Fruit fly (Drosophila melanogaster) whole organism, embryonic: ENCODE data around the gene CG34451.

ENCODE experiments used
- BtbVII ChIP-seq: fragments of 200-800 bp; sonication (Bioruptor generic); optimal IDR thresholded peaks from 3 replicates; lab custom pipeline; 2017; ENCODE audit warnings: missing biosample characterization, mild to moderate bottlenecking, missing genetic modification characterization
- CG1024 ChIP-seq: fragments of 200-800 bp; sonication (Bioruptor generic); IDR thresholded peaks from 2 replicates; pipeline ENCODE4 v1.3.6; 2022; ENCODE audit warnings: missing biosample characterization, missing genetic modification characterization
- CG10274 ChIP-seq: fragments of 200-800 bp; sonication (Bioruptor generic); optimal IDR thresholded peaks from 3 replicates; lab custom pipeline; 2017; ENCODE audit warnings: missing biosample characterization, mild to moderate bottlenecking, missing genetic modification characterization
- CG10654 ChIP-seq: fragments of 200-800 bp; sonication (Bioruptor generic); optimal IDR thresholded peaks from 2 replicates; lab custom pipeline; 2016; ENCODE audit warnings: missing biosample characterization, missing genetic modification characterization
- CG11085 ChIP-seq: fragments of 200-800 bp; sonication (Bioruptor generic); IDR thresholded peaks from 2 replicates; pipeline ENCODE4 v1.3.6; 2022; ENCODE audit warnings: missing biosample characterization, missing genetic modification characterization
- CG12071 ChIP-seq: fragments of 200-800 bp; sonication (Bioruptor generic); optimal IDR thresholded peaks from 3 replicates; lab custom pipeline; 2018; ENCODE audit warnings: missing biosample characterization, mild to moderate bottlenecking, missing genetic modification characterization
- CG1233 ChIP-seq: fragments of 200-800 bp; sonication (Bioruptor generic); optimal IDR thresholded peaks from 4 replicates; lab custom pipeline; 2018; ENCODE audit warnings: missing biosample characterization, mild to moderate bottlenecking, missing genetic modification characterization
- CG12942 ChIP-seq: fragments of 200-800 bp; sonication (Bioruptor generic); optimal IDR thresholded peaks from 3 replicates; lab custom pipeline; 2016; ENCODE audit warnings: missing biosample characterization, missing genetic modification characterization
- CG13894 ChIP-seq: fragments of 200-800 bp; sonication (Bioruptor generic); optimal IDR thresholded peaks from 3 replicates; lab custom pipeline; 2018; ENCODE audit warnings: missing biosample characterization, mild to moderate bottlenecking, missing genetic modification characterization, moderate library complexity
- CG14014 ChIP-seq: fragments of 200-800 bp; sonication (Bioruptor generic); IDR thresholded peaks from 2 replicates; pipeline ENCODE4 v1.3.6; 2022; ENCODE audit warnings: missing biosample characterization, missing genetic modification characterization
- CG16779 ChIP-seq: fragments of 200-800 bp; sonication (Bioruptor generic); IDR thresholded peaks from 2 replicates; pipeline ENCODE4 v1.3.6; 2022; ENCODE audit warnings: missing biosample characterization, missing genetic modification characterization
- CG16815 ChIP-seq: fragments of 200-800 bp; sonication (Bioruptor generic); optimal IDR thresholded peaks from 3 replicates; lab custom pipeline; 2017; ENCODE audit warnings: missing biosample characterization, mild to moderate bottlenecking, missing genetic modification characterization
- CG17385 ChIP-seq: fragments of 200-800 bp; sonication (Bioruptor generic); optimal IDR thresholded peaks from 3 replicates; lab custom pipeline; 2018; ENCODE audit warnings: missing biosample characterization, mild to moderate bottlenecking, missing genetic modification characterization
- CG17912 ChIP-seq: fragments of 200-800 bp; sonication (Bioruptor generic); optimal IDR thresholded peaks from 2 replicates; lab custom pipeline; 2018; ENCODE audit warnings: missing biosample characterization, mild to moderate bottlenecking, missing genetic modification characterization
- CG18476 ChIP-seq: fragments of 200-800 bp; sonication (Bioruptor generic); optimal IDR thresholded peaks from 2 replicates; lab custom pipeline; 2016; ENCODE audit warnings: missing biosample characterization, mild to moderate bottlenecking, missing genetic modification characterization
- CG18764 ChIP-seq: fragments of 200-800 bp; sonication (Bioruptor generic); optimal IDR thresholded peaks from 3 replicates; lab custom pipeline; 2016; ENCODE audit warnings: missing biosample characterization, missing genetic modification characterization
- CG31441 ChIP-seq: fragments of 200-800 bp; sonication (Bioruptor generic); IDR thresholded peaks from 2 replicates; pipeline ENCODE4 v1.3.6; 2022; ENCODE audit warnings: missing biosample characterization, missing genetic modification characterization
- CG32532 ChIP-seq: fragments of 200-800 bp; sonication (Bioruptor generic); IDR thresholded peaks from 2 replicates; pipeline ENCODE4 v1.3.6; 2022; ENCODE audit warnings: missing biosample characterization, missing genetic modification characterization
- CG3838 ChIP-seq: fragments of 200-800 bp; sonication (Bioruptor generic); optimal IDR thresholded peaks from 3 replicates; lab custom pipeline; 2016; ENCODE audit warnings: missing biosample characterization, missing genetic modification characterization
- CG4854 ChIP-seq: fragments of 200-800 bp; sonication (Bioruptor generic); optimal IDR thresholded peaks from 2 replicates; lab custom pipeline; 2016; ENCODE audit warnings: missing biosample characterization, missing genetic modification characterization, inconsistent platforms
- CG6175 ChIP-seq: fragments of 200-800 bp; sonication (Bioruptor generic); IDR thresholded peaks from 3 replicates; pipeline ENCODE4 v1.3.6; 2022; ENCODE audit warnings: missing biosample characterization, missing genetic modification characterization
- CG7372 ChIP-seq: fragments of 200-800 bp; sonication (Bioruptor generic); IDR thresholded peaks from 2 replicates; pipeline ENCODE4 v1.3.6; 2022; ENCODE audit warnings: missing biosample characterization, missing genetic modification characterization
- CG7839 ChIP-seq: fragments of 200-800 bp; sonication (Bioruptor generic); optimal IDR thresholded peaks from 3 replicates; lab custom pipeline; 2018; ENCODE audit warnings: missing biosample characterization, mild to moderate bottlenecking, missing genetic modification characterization, moderate library complexity
- CG8388 ChIP-seq: fragments of 200-800 bp; sonication (Bioruptor generic); optimal IDR thresholded peaks from 2 replicates; lab custom pipeline; 2019; ENCODE audit warnings: missing biosample characterization, mild to moderate bottlenecking, missing genetic modification characterization, moderate library complexity
- CTCF ChIP-seq: fragments of 200-800 bp; sonication (Bioruptor generic); optimal IDR thresholded peaks from 2 replicates; lab custom pipeline; 2017; ENCODE audit warnings: missing biosample characterization, mild to moderate bottlenecking, missing genetic modification characterization, moderate library complexity
- CrebB ChIP-seq: fragments of 200-800 bp; sonication (Bioruptor generic); optimal IDR thresholded peaks from 3 replicates; lab custom pipeline; 2018; ENCODE audit warnings: missing biosample characterization, mild to moderate bottlenecking, missing genetic modification characterization
- Dad ChIP-seq: fragments of 200-800 bp; sonication (Bioruptor generic); optimal IDR thresholded peaks from 3 replicates; lab custom pipeline; 2016; ENCODE audit warnings: missing biosample characterization, missing genetic modification characterization
- Deaf1 ChIP-seq: fragments of 200-800 bp; optimal IDR thresholded peaks from 3 replicates; lab custom pipeline; 2019; ENCODE audit warnings: missing biosample characterization, mild to moderate bottlenecking, missing genetic modification characterization, moderate library complexity
- Dip2 ChIP-seq: fragments of 200-800 bp; sonication (Bioruptor generic); IDR thresholded peaks from 2 replicates; pipeline ENCODE4 v1.3.6; 2022; ENCODE audit warnings: missing biosample characterization, missing genetic modification characterization
- HLH3B ChIP-seq: fragments of 200-800 bp; sonication (Bioruptor generic); IDR thresholded peaks from 2 replicates; pipeline ENCODE4 v1.3.6; 2022; ENCODE audit warnings: missing biosample characterization, missing genetic modification characterization
- Hmr ChIP-seq: fragments of 200-800 bp; sonication (Bioruptor generic); optimal IDR thresholded peaks from 3 replicates; lab custom pipeline; 2017; ENCODE audit warnings: mild to moderate bottlenecking, missing biosample characterization, missing genetic modification reagents, missing genetic modification characterization
- Hr39 ChIP-seq: fragments of >200 bp; optimal IDR thresholded peaks from 2 replicates; lab custom pipeline; 2017
- Meics ChIP-seq: fragments of 200-800 bp; sonication (Bioruptor generic); optimal IDR thresholded peaks from 2 replicates; lab custom pipeline; 2017; ENCODE audit warnings: missing biosample characterization, mild to moderate bottlenecking, missing genetic modification characterization
- Taf1 ChIP-seq: fragments of 200-800 bp; sonication (Bioruptor generic); IDR thresholded peaks from 2 replicates; pipeline ENCODE4 v1.3.6; 2022; ENCODE audit warnings: missing biosample characterization, missing genetic modification characterization
- bowl ChIP-seq: fragments of 200-800 bp; sonication (Bioruptor generic); IDR thresholded peaks from 2 replicates; pipeline ENCODE4 v1.3.6; 2022; ENCODE audit warnings: missing biosample characterization, missing genetic modification characterization
- ci ChIP-seq: fragments of 200-800 bp; sonication (Bioruptor generic); IDR thresholded peaks from 3 replicates; pipeline ENCODE4 v1.3.6; 2022; ENCODE audit warnings: missing biosample characterization, missing genetic modification characterization
- da ChIP-seq: fragments of 200-800 bp; sonication (Bioruptor generic); optimal IDR thresholded peaks from 2 replicates; lab custom pipeline; 2016; ENCODE audit warnings: missing biosample characterization, missing genetic modification characterization
- disco-r ChIP-seq: fragments of 200-800 bp; sonication (Bioruptor generic); optimal IDR thresholded peaks from 2 replicates; lab custom pipeline; 2016; ENCODE audit warnings: missing biosample characterization, missing genetic modification characterization
- dpn ChIP-seq, 2 experiments: fragments of 200-800 bp; sonication (Bioruptor generic); optimal IDR thresholded peaks; 3 replicates each; lab custom pipeline; 2016; ENCODE audit warnings: missing biosample characterization in 2 of 2, missing genetic modification characterization in 2 of 2
- exex ChIP-seq: fragments of 200-800 bp; sonication (Bioruptor generic); optimal IDR thresholded peaks from 4 replicates; lab custom pipeline; 2018; ENCODE audit warnings: missing biosample characterization, mild to moderate bottlenecking, missing genetic modification characterization, moderate library complexity
- eyg ChIP-seq: fragments of 200-800 bp; sonication (Bioruptor generic); optimal IDR thresholded peaks from 3 replicates; lab custom pipeline; 2016; ENCODE audit warnings: missing biosample characterization, missing genetic modification characterization
- kah ChIP-seq: fragments of 200-800 bp; sonication (Bioruptor generic); optimal IDR thresholded peaks from 2 replicates; lab custom pipeline; 2018; ENCODE audit warnings: missing biosample characterization, mild to moderate bottlenecking, missing genetic modification characterization
- odd ChIP-seq: fragments of 200-800 bp; sonication (Bioruptor generic); optimal IDR thresholded peaks from 2 replicates; lab custom pipeline; 2017; ENCODE audit warnings: missing biosample characterization, mild to moderate bottlenecking, missing genetic modification characterization
- org-1 ChIP-seq: fragments of 200-800 bp; sonication (Bioruptor generic); optimal IDR thresholded peaks from 2 replicates; lab custom pipeline; 2017; ENCODE audit warnings: missing biosample characterization, missing genetic modification characterization
- pb ChIP-seq: fragments of 200-800 bp; sonication (Bioruptor generic); optimal IDR thresholded peaks from 3 replicates; lab custom pipeline; 2016; ENCODE audit warnings: missing biosample characterization, missing genetic modification characterization
- pum ChIP-seq: fragments of 200-800 bp; sonication (Bioruptor generic); optimal IDR thresholded peaks from 2 replicates; lab custom pipeline; 2016; ENCODE audit warnings: missing biosample characterization, missing genetic modification characterization
- pzg ChIP-seq: fragments of 200-800 bp; sonication (Bioruptor generic); optimal IDR thresholded peaks from 3 replicates; lab custom pipeline; 2018; ENCODE audit warnings: missing biosample characterization, mild to moderate bottlenecking, missing genetic modification characterization, moderate library complexity
- repo ChIP-seq: fragments of 200-800 bp; sonication (Bioruptor generic); optimal IDR thresholded peaks from 2 replicates; lab custom pipeline; 2016; ENCODE audit warnings: missing biosample characterization, missing genetic modification characterization
- shn ChIP-seq: fragments of 200-800 bp; sonication (Bioruptor generic); optimal IDR thresholded peaks from 3 replicates; lab custom pipeline; 2016; ENCODE audit warnings: missing biosample characterization, missing genetic modification characterization
- sisA ChIP-seq: fragments of 200-800 bp; sonication (Bioruptor generic); IDR thresholded peaks from 2 replicates; pipeline ENCODE4 v1.3.6; 2022; ENCODE audit warnings: missing biosample characterization, missing genetic modification characterization
- ttk ChIP-seq: fragments of 200-800 bp; sonication (Bioruptor generic); IDR thresholded peaks from 2 replicates; pipeline ENCODE4 v2.1.2; 2022; ENCODE audit warnings: missing biosample characterization, missing genetic modification characterization
- wek ChIP-seq: fragments of 200-800 bp; sonication (Bioruptor generic); optimal IDR thresholded peaks from 3 replicates; lab custom pipeline; 2018; ENCODE audit warnings: missing biosample characterization, mild to moderate bottlenecking, missing genetic modification characterization, moderate library complexity

The CG34451 gene

DNA sequence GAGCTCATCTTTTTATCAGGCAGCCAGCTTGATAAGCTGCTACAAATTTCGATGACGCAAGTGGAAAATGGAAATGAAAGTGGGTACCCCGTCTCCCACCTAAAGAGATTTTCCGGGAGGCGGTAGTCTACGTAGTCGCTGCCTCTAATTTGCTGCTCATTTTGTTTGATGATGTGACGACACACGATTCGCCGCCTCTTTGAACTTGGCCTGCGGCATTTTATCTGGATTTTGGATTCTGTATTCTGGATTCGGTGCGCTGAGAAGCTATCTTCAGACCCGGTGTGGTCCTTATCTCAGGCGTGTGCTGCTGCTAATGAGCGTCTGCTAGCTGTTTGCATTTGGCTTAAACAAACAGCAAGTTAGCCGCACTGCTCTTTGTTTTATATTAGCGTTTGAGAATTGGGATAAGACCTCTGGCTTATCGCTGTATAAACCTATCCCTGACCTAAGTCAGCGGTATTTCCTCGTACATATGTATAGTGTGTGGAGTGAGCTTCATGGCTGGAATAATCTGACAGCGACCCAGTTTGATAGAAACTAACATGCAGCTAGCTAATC is 22.1 kb upstream of the CG34451 start (continued):
- TF ChIP-seq CG10274 (no peak), Meics (GFP tag; lab: Kevin White, UChicago) (peak; percentile 59), kah (GFP tag; lab: Kevin White, UChicago) (no peak), dpn (GFP tag; optimal IDR thresholded peaks at IDR 0.05; lab: Kevin White, UChicago) (peak in 1 of 2 experiments; percentile 58), org-1 (GFP tag; lab: Kevin White, UChicago) (peak; percentile 66), Deaf1 (no peak), CG18476 (peak; percentile 25), CTCF (GFP tag; lab: Kevin White, UChicago) (no peak), wek (GFP tag; lab: Kevin White, UChicago) (peak; percentile 65), repo (GFP tag; lab: Kevin White, UChicago) (peak; percentile 43), CG8388 (GFP tag; lab: Kevin White, UChicago) (no peak), CG18764 (peak; percentile 53), sisA (GFP tag; lab: Robert Waterston, UW) (no peak), CG31441 (GFP tag; lab: Robert Waterston, UW) (peak; percentile 20; the same call in 1 of the 2 replicates), CG7372 (GFP tag; lab: Robert Waterston, UW) (no peak), Dip2 (no peak), CG32532 (GFP tag; lab: Robert Waterston, UW) (no peak), Dad (peak; percentile 47), CG17912 (peak; percentile 7), CrebB (peak; percentile 67), HLH3B (GFP tag; lab: Robert Waterston, UW) (peak; percentile 25; the same call in 1 of the 2 replicates), bowl (0 out of 2 replicates have a peak, but pooled peaks have one; percentile 10), CG6175 (GFP tag; lab: Robert Waterston, UW) (no peak), Hmr (GFP tag; lab: Kevin White, UChicago) (peak; percentile 75), CG11085 (no peak), CG3838 (peak; percentile 24), odd (GFP tag; lab: Kevin White, UChicago) (peak; percentile 41), ttk (GFP tag; lab: Robert Waterston, UW) (0 out of 2 replicates have a peak, but pooled peaks have one; percentile 17), CG1024 (GFP tag; lab: Robert Waterston, UW) (peak; percentile 71), pum (GFP tag; lab: Kevin White, UChicago) (peak; percentile 42), CG13894 (tag; lab: Kevin White, UChicago) (peak; percentile 30), CG7839 (tag; lab: Kevin White, UChicago) (peak; percentile 16), pb (GFP tag; lab: Kevin White, UChicago) (peak; percentile 48), shn (GFP tag; lab: Kevin White, UChicago) (peak; percentile 44), eyg (GFP tag; lab: Kevin White, UChicago) (peak; percentile 73), Taf1 (no peak), ci (GFP tag; lab: Robert Waterston, UW) (peak; percentile 68), CG16779 (GFP tag; lab: Robert Waterston, UW) (peak; percentile 46; the same call in 1 of the 2 replicates), Hr39 (lab: Kevin White, UChicago) (no peak), CG14014 (GFP tag; lab: Robert Waterston, UW) (peak; percentile 47; the same call in 1 of the 2 replicates), CG4854 (peak; percentile 74), exex (peak; percentile 18), CG10654 (GFP tag; lab: Kevin White, UChicago) (peak; percentile 35), CG17385 (GFP tag; lab: Kevin White, UChicago) (peak; percentile 22), CG16815 (GFP tag; lab: Kevin White, UChicago) (no peak), da (GFP tag; lab: Kevin White, UChicago) (peak; percentile 61), CG12942 (GFP tag; lab: Kevin White, UChicago) (peak; percentile 41), pzg (GFP tag; lab: Kevin White, UChicago) (no peak), CG12071 (GFP tag; lab: Kevin White, UChicago) (peak; percentile 76), CG1233 (peak; percentile 74), BtbVII (GFP tag; lab: Kevin White, UChicago) (peak; percentile 58), disco-r (GFP tag; lab: Kevin White, UChicago) (peak; percentile 45)
